Worm (Caenorhabditis elegans): ENCODE data around the gene znf-207.

DNA sequence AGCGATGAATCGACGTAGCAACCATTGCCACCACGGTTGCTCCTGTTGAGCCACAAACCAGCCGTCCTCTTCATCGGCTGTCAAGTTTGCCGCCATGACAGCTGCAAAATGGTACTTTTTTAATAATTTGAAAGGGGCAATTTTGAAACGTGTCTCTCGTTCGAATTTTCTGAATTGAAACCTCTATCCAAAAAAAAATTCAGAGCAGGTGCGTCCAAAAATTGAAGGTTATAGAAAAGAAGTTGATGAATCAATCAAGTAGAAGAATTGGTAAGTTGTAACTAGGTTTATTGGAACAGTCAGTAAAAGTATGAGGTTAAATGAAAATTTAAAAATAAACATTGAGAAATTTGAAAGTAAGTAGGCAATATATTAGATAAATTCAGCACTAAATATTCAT, 50.6 kb downstream of the znf-207 start, which contains the start of gene T01G1.4:
- TF ChIP-seq nhr-11 (tag; optimal IDR thresholded peaks at IDR 0.05) (no peak), ama-1 (optimal IDR thresholded peaks at IDR 0.05) (no peak), ces-1 (GFP tag; optimal IDR thresholded peaks at IDR 0.05) (no peak), pag-3 (tag; optimal IDR thresholded peaks at IDR 0.05; ENCODE audit: borderline replicate concordance, insufficient read depth) (no peak), nhr-12 (tag; optimal IDR thresholded peaks at IDR 0.05) (no peak), snpc-4 (tag; optimal IDR thresholded peaks at IDR 0.05) (no peak), efl-3 (GFP tag; optimal IDR thresholded peaks at IDR 0.05) (no peak), swsn-7 (tag; optimal IDR thresholded peaks at IDR 0.05) (no peak)
